Fruit fly (Drosophila melanogaster) whole organism, embryonic: ENCODE measurements around the gene CG5790.

Source experiments
- Ada2b ChIP-seq: fragments of 200-800 bp; sonication (Bioruptor generic); IDR thresholded peaks from 2 replicates; pipeline ENCODE4 v1.3.6; 2022; ENCODE audit warnings: missing biosample characterization, missing genetic modification characterization
- CG10565 ChIP-seq: fragments of 200-800 bp; sonication (Bioruptor generic); optimal IDR thresholded peaks from 3 replicates; lab custom pipeline; 2016; ENCODE audit warnings: missing biosample characterization, mild to moderate bottlenecking, missing genetic modification characterization
- CG11560 ChIP-seq: fragments of 200-800 bp; sonication (Bioruptor generic); IDR thresholded peaks from 3 replicates; pipeline ENCODE4 v1.3.6; 2022; ENCODE audit warnings: missing biosample characterization, missing genetic modification characterization
- CG12155 ChIP-seq: fragments of 200-800 bp; sonication (Bioruptor generic); optimal IDR thresholded peaks from 3 replicates; lab custom pipeline; 2016; ENCODE audit warnings: missing biosample characterization, missing genetic modification characterization
- CG12769 ChIP-seq: fragments of 200-800 bp; sonication (Bioruptor generic); optimal IDR thresholded peaks from 2 replicates; lab custom pipeline; 2019; ENCODE audit warnings: missing biosample characterization, mild to moderate bottlenecking, missing genetic modification characterization, moderate library complexity
- CG13424 ChIP-seq: fragments of 200-800 bp; sonication (Bioruptor generic); optimal IDR thresholded peaks from 2 replicates; lab custom pipeline; 2019; ENCODE audit warnings: missing biosample characterization, mild to moderate bottlenecking, missing genetic modification characterization, moderate library complexity
- CG14667 ChIP-seq: fragments of 200-800 bp; sonication (Bioruptor generic); IDR thresholded peaks from 2 replicates; pipeline ENCODE4 v1.3.6; 2022; ENCODE audit warnings: missing biosample characterization, missing genetic modification characterization
- CG14965 ChIP-seq: fragments of 200-800 bp; sonication (Bioruptor generic); optimal IDR thresholded peaks from 2 replicates; lab custom pipeline; 2016; ENCODE audit warnings: missing biosample characterization, missing genetic modification characterization, borderline replicate concordance
- CG1603 ChIP-seq: fragments of 200-800 bp; sonication (Bioruptor generic); optimal IDR thresholded peaks from 2 replicates; lab custom pipeline; 2019; ENCODE audit warnings: missing biosample characterization, mild to moderate bottlenecking, missing genetic modification characterization, moderate library complexity
- CG17186 ChIP-seq: fragments of 200-800 bp; sonication (Bioruptor generic); optimal IDR thresholded peaks from 3 replicates; lab custom pipeline; 2017; ENCODE audit warnings: missing biosample characterization, missing genetic modification reagents, missing genetic modification characterization
- CG18262 ChIP-seq: fragments of 200-800 bp; optimal IDR thresholded peaks from 3 replicates; lab custom pipeline; 2019; ENCODE audit warnings: missing biosample characterization, mild to moderate bottlenecking, missing genetic modification characterization, moderate library complexity
- CG2116 ChIP-seq: fragments of 200-800 bp; sonication (Bioruptor generic); optimal IDR thresholded peaks from 3 replicates; lab custom pipeline; 2018; ENCODE audit warnings: missing biosample characterization, mild to moderate bottlenecking, missing genetic modification characterization
- CG30403 ChIP-seq: fragments of 200-800 bp; sonication (Bioruptor generic); optimal IDR thresholded peaks from 3 replicates; lab custom pipeline; 2016; ENCODE audit warnings: missing biosample characterization, missing genetic modification characterization
- CG3065 ChIP-seq: fragments of 200-800 bp; sonication (Bioruptor generic); optimal IDR thresholded peaks from 2 replicates; lab custom pipeline; 2016; ENCODE audit warnings: missing biosample characterization, missing genetic modification characterization
- CG42726 ChIP-seq: fragments of 200-800 bp; sonication (Bioruptor generic); IDR thresholded peaks from 2 replicates; pipeline ENCODE4 v1.3.6; 2022; ENCODE audit warnings: missing biosample characterization, missing genetic modification characterization; ENCODE audit not compliant: partially characterized antibody
- CG4617 ChIP-seq: fragments of 200-800 bp; sonication (Bioruptor generic); optimal IDR thresholded peaks from 3 replicates; lab custom pipeline; 2016; ENCODE audit warnings: missing biosample characterization, missing genetic modification characterization, borderline replicate concordance
- CG4707 ChIP-seq: fragments of 200-800 bp; sonication (Bioruptor generic); optimal IDR thresholded peaks from 2 replicates; lab custom pipeline; 2018; ENCODE audit warnings: missing biosample characterization, mild to moderate bottlenecking, missing genetic modification characterization, moderate library complexity
- CG4730 ChIP-seq: fragments of 200-800 bp; sonication (Bioruptor generic); IDR thresholded peaks from 2 replicates; pipeline ENCODE4 v1.3.6; 2022; ENCODE audit warnings: missing biosample characterization, missing genetic modification characterization
- CG4854 ChIP-seq: fragments of 200-800 bp; sonication (Bioruptor generic); optimal IDR thresholded peaks from 2 replicates; lab custom pipeline; 2016; ENCODE audit warnings: missing biosample characterization, missing genetic modification characterization, inconsistent platforms
- CG7271 ChIP-seq: fragments of 200-800 bp; sonication (Bioruptor generic); optimal IDR thresholded peaks from 2 replicates; lab custom pipeline; 2018; ENCODE audit warnings: missing biosample characterization, mild to moderate bottlenecking, missing genetic modification characterization, moderate library complexity
- CG8359 ChIP-seq: fragments of 200-800 bp; sonication (Bioruptor generic); optimal IDR thresholded peaks from 2 replicates; lab custom pipeline; 2017; ENCODE audit warnings: missing biosample characterization, mild to moderate bottlenecking, missing genetic modification characterization, borderline replicate concordance
- D19A ChIP-seq: fragments of 200-800 bp; optimal IDR thresholded peaks from 3 replicates; lab custom pipeline; 2019; ENCODE audit warnings: missing biosample characterization, mild to moderate bottlenecking, missing genetic modification characterization, moderate library complexity
- Hey ChIP-seq: fragments of 200-800 bp; sonication (Bioruptor generic); optimal IDR thresholded peaks from 3 replicates; lab custom pipeline; 2018; ENCODE audit warnings: missing biosample characterization, mild to moderate bottlenecking, missing genetic modification characterization
- Lpt ChIP-seq: fragments of >200 bp; optimal IDR thresholded peaks from 2 replicates; lab custom pipeline; 2018; ENCODE audit warnings: missing biosample characterization, missing genetic modification characterization
- MTF-1 ChIP-seq: fragments of 200-800 bp; sonication (Bioruptor generic); optimal IDR thresholded peaks from 2 replicates; lab custom pipeline; 2018; ENCODE audit warnings: missing biosample characterization, mild to moderate bottlenecking, missing genetic modification characterization, borderline replicate concordance
- NC2β ChIP-seq: fragments of 200-800 bp; sonication (Bioruptor generic); optimal IDR thresholded peaks from 2 replicates; lab custom pipeline; 2016; ENCODE audit warnings: missing biosample characterization, missing genetic modification characterization
- Oli ChIP-seq: fragments of 200-800 bp; sonication (Bioruptor generic); optimal IDR thresholded peaks from 2 replicates; lab custom pipeline; 2018; ENCODE audit warnings: missing biosample characterization, mild to moderate bottlenecking, missing genetic modification characterization, moderate library complexity
- Optix ChIP-seq: fragments of 200-800 bp; sonication (Bioruptor generic); IDR thresholded peaks from 3 replicates; pipeline ENCODE4 v1.3.6; 2022; ENCODE audit warnings: missing biosample characterization, missing genetic modification characterization
- Xbp1 ChIP-seq: fragments of 200-800 bp; sonication (Bioruptor generic); optimal IDR thresholded peaks from 3 replicates; lab custom pipeline; 2016; ENCODE audit warnings: missing biosample characterization, mild to moderate bottlenecking, missing genetic modification characterization
- corto ChIP-seq: fragments of 200-800 bp; sonication (Bioruptor generic); optimal IDR thresholded peaks from 2 replicates; lab custom pipeline; 2016; ENCODE audit warnings: missing biosample characterization, mild to moderate bottlenecking, missing genetic modification characterization, moderate library complexity
- crp ChIP-seq, 2 experiments: fragments of 200-800 bp; sonication (Bioruptor generic); optimal IDR thresholded peaks; 2 replicates in 1 of 2; 3 replicates in 1 of 2; lab custom pipeline; 2017; ENCODE audit warnings: missing biosample characterization in 2 of 2, missing genetic modification characterization in 2 of 2, mild to moderate bottlenecking in 1 of 2, moderate library complexity in 1 of 2
- danr ChIP-seq: fragments of 200-800 bp; sonication (Bioruptor generic); IDR thresholded peaks from 2 replicates; pipeline ENCODE4 v1.3.6; 2022; ENCODE audit warnings: missing biosample characterization, missing genetic modification characterization
- dm ChIP-seq: fragments of 200-800 bp; sonication (Bioruptor generic); optimal IDR thresholded peaks from 3 replicates; lab custom pipeline; 2016; ENCODE audit warnings: missing biosample characterization, missing genetic modification characterization
- gce ChIP-seq: fragments of 200-800 bp; sonication (Bioruptor generic); IDR thresholded peaks from 3 replicates; pipeline ENCODE4 v1.3.6; 2022; ENCODE audit warnings: missing biosample characterization, missing genetic modification characterization
- gfzf ChIP-seq: fragments of 200-800 bp; sonication (Bioruptor generic); optimal IDR thresholded peaks from 2 replicates; lab custom pipeline; 2016; ENCODE audit warnings: missing biosample characterization, mild to moderate bottlenecking, missing genetic modification characterization, moderate library complexity
- hkb ChIP-seq, 2 experiments: fragments of 200-800 bp in 1 of 2; fragments of >200 bp in 1 of 2; sonication (Bioruptor generic) in 1 of 2; IDR thresholded peaks in 1 of 2; optimal IDR thresholded peaks in 1 of 2; 2 replicates each; pipeline versions ENCODE4 v1.3.6 to Lab custom; 2017 to 2022; ENCODE audit warnings: missing biosample characterization in 1 of 2, missing genetic modification characterization in 1 of 2
- kni ChIP-seq: fragments of 200-800 bp; sonication (Bioruptor generic); optimal IDR thresholded peaks from 3 replicates; lab custom pipeline; 2017; ENCODE audit warnings: mild to moderate bottlenecking, missing biosample characterization, missing genetic modification reagents, missing genetic modification characterization
- lab ChIP-seq: fragments of 200-800 bp; sonication (Bioruptor generic); optimal IDR thresholded peaks from 3 replicates; lab custom pipeline; 2017; ENCODE audit warnings: missing biosample characterization, missing genetic modification characterization, mild to moderate bottlenecking, moderate library complexity, missing genetic modification reagents
- nmo ChIP-seq: fragments of 200-800 bp; sonication (Bioruptor generic); optimal IDR thresholded peaks from 2 replicates; lab custom pipeline; 2018; ENCODE audit warnings: missing biosample characterization, mild to moderate bottlenecking, missing genetic modification characterization, moderate library complexity
- nom ChIP-seq: fragments of 200-800 bp; sonication (Bioruptor generic); optimal IDR thresholded peaks from 2 replicates; lab custom pipeline; 2017; ENCODE audit warnings: missing biosample characterization, missing genetic modification characterization, mild to moderate bottlenecking, moderate library complexity, missing genetic modification reagents
- pan ChIP-seq, 4 experiments: fragments of >200 bp in 3 of 4; fragments of 200-800 bp in 1 of 4; sonication (Bioruptor generic) in 1 of 4; optimal IDR thresholded peaks in 3 of 4; IDR thresholded peaks in 1 of 4; 2 replicates each; pipeline versions ENCODE4 v1.3.6 to Lab custom; 2017 to 2022; ENCODE audit warnings: missing biosample characterization in 2 of 4, missing genetic modification characterization in 2 of 4, mixed read lengths in 1 of 4
- phol ChIP-seq: fragments of 200-800 bp; sonication (Bioruptor generic); optimal IDR thresholded peaks from 3 replicates; lab custom pipeline; 2018; ENCODE audit warnings: missing biosample characterization, mild to moderate bottlenecking, missing genetic modification characterization, moderate library complexity
- pros ChIP-seq: fragments of 200-800 bp; sonication (Bioruptor generic); optimal IDR thresholded peaks from 3 replicates; lab custom pipeline; 2019; ENCODE audit warnings: missing biosample characterization, mild to moderate bottlenecking, missing genetic modification characterization, moderate library complexity
- sens-2 ChIP-seq: fragments of 200-800 bp; sonication (Bioruptor generic); IDR thresholded peaks from 2 replicates; pipeline ENCODE4 v1.3.6; 2022; ENCODE audit warnings: missing biosample characterization, missing genetic modification characterization
- sisA ChIP-seq: fragments of 200-800 bp; sonication (Bioruptor generic); IDR thresholded peaks from 2 replicates; pipeline ENCODE4 v1.3.6; 2022; ENCODE audit warnings: missing biosample characterization, missing genetic modification characterization
- slbo ChIP-seq: fragments of 200-800 bp; sonication (Bioruptor generic); IDR thresholded peaks from 2 replicates; pipeline ENCODE4 v1.3.6; 2022; ENCODE audit warnings: missing biosample characterization, missing genetic modification characterization
- so ChIP-seq: fragments of 200-800 bp; sonication (Bioruptor generic); IDR thresholded peaks from 3 replicates; pipeline ENCODE4 v1.3.6; 2022; ENCODE audit warnings: missing biosample characterization, missing genetic modification characterization
- vnd ChIP-seq: fragments of 200-800 bp; sonication (Bioruptor generic); IDR thresholded peaks from 3 replicates; pipeline ENCODE4 v1.3.6; 2022; ENCODE audit warnings: missing biosample characterization, missing genetic modification characterization; ENCODE audit not compliant: partially characterized antibody

CG5790 gene

dm6 chr2L:18325120-18325581 lies 30.5 kb downstream of the CG5790 start (continued):
- peak; percentile 60; the same call in 1 of the 3 replicates for TF ChIP-seq gce (GFP tag; lab: Robert Waterston, UW)
- peak; percentile 82 for TF ChIP-seq lab (GFP tag; lab: Kevin White, UChicago)
- peak; percentile 83 for TF ChIP-seq so (GFP tag; lab: Robert Waterston, UW)
- peak; percentile 70 for TF ChIP-seq CG3065
- peak; percentile 79 for TF ChIP-seq Optix (GFP tag; lab: Robert Waterston, UW)
- TF ChIP-seq CG2116 (GFP tag; lab: Kevin White, UChicago), result peak; percentile 27
- peak; percentile 90 for TF ChIP-seq nmo (GFP tag; lab: Kevin White, UChicago)
- peak; percentile 43 for TF ChIP-seq MTF-1 (GFP tag; lab: Kevin White, UChicago)
- TF ChIP-seq CG42726 (GFP tag; lab: Robert Waterston, UW), result no peak
- TF ChIP-seq CG10565 (GFP tag; lab: Kevin White, UChicago), result no peak
- TF ChIP-seq CG30403 (GFP tag; lab: Kevin White, UChicago), result peak; percentile 88
- TF ChIP-seq Hey (tag; lab: Kevin White, UChicago), result no peak
- TF ChIP-seq Ada2b (GFP tag; lab: Robert Waterston, UW), result peak; percentile 88
- no peak for TF ChIP-seq vnd
- peak; percentile 78 for TF ChIP-seq danr (GFP tag; lab: Robert Waterston, UW)
- no peak for TF ChIP-seq corto
- peak; percentile 75 for TF ChIP-seq CG4707 (GFP tag; lab: Kevin White, UChicago)
- no peak; the same call in 1 of the 2 replicates for TF ChIP-seq CG14667 (GFP tag; lab: Robert Waterston, UW)
- 0 out of 3 replicates have a peak, but pooled peaks have one; percentile 35 for TF ChIP-seq CG11560 (tag; lab: Robert Waterston, UW)
- no peak for TF ChIP-seq gfzf (GFP tag; lab: Kevin White, UChicago)
- peak; percentile 89 for TF ChIP-seq sisA (GFP tag; lab: Robert Waterston, UW)
- TF ChIP-seq CG17186, result peak; percentile 38
- TF ChIP-seq CG14965 (GFP tag; lab: Kevin White, UChicago), result peak; percentile 5
- TF ChIP-seq CG1603 (tag; lab: Kevin White, UChicago), result peak; percentile 96
- peak; percentile 67 for TF ChIP-seq kni (GFP tag; lab: Kevin White, UChicago)
- TF ChIP-seq dm, result peak; percentile 72
- peak; percentile 87 for TF ChIP-seq Oli (tag; lab: Kevin White, UChicago)
- peak; percentile 84 for TF ChIP-seq Xbp1 (GFP tag; lab: Kevin White, UChicago)
- peak; percentile 89 for TF ChIP-seq CG13424 (tag; lab: Kevin White, UChicago)
- TF ChIP-seq slbo (GFP tag; lab: Robert Waterston, UW), result peak; percentile 79
- peak; percentile 53 for TF ChIP-seq CG4617 (GFP tag; lab: Kevin White, UChicago)
- no peak for TF ChIP-seq nom (GFP tag; lab: Kevin White, UChicago)
- TF ChIP-seq NC2β, result peak; percentile 86
- no peak for TF ChIP-seq pan (optimal IDR thresholded peaks at IDR 0.05; lab: Kevin White, UChicago)
- TF ChIP-seq pan (GFP tag; optimal IDR thresholded peaks at IDR 0.05 in 1 of 2, IDR thresholded peaks at IDR 0.05 in 1 of 2), result peak in 1 of 2 experiments; percentile 92
- TF ChIP-seq CG4854 (GFP tag; lab: Kevin White, UChicago), result peak; percentile 70
- no peak for TF ChIP-seq Lpt (GFP tag; lab: Kevin White, UChicago)
- TF ChIP-seq CG8359, result peak; percentile 60
- no peak for TF ChIP-seq pros
- TF ChIP-seq CG12769 (tag; lab: Kevin White, UChicago), result peak; percentile 93
- TF ChIP-seq CG7271 (tag; lab: Kevin White, UChicago), result no peak
- TF ChIP-seq D19A, result peak; percentile 82
- peak; percentile 73 for TF ChIP-seq CG4730 (GFP tag; lab: Robert Waterston, UW)
- TF ChIP-seq CG12155, result peak; percentile 72
- TF ChIP-seq hkb (optimal IDR thresholded peaks at IDR 0.05; lab: Kevin White, UChicago), result no peak
- peak; percentile 91 for TF ChIP-seq hkb (GFP tag; IDR thresholded peaks at IDR 0.05; lab: Robert Waterston, UW)
- peak; percentile 85 for TF ChIP-seq sens-2
- peak; percentile 89 for TF ChIP-seq CG18262 (tag; lab: Kevin White, UChicago)
- peak in 1 of 2 experiments; percentile 37 for TF ChIP-seq crp (GFP tag; optimal IDR thresholded peaks at IDR 0.05; lab: Kevin White, UChicago)
- TF ChIP-seq phol (tag; lab: Kevin White, UChicago), result peak; percentile 88
